Worm (Caenorhabditis elegans) whole organism, young adult: ENCODE data around the gene bath-47.

Experiments used
- dpff-1 ChIP-seq: sonication (generic microtip); optimal IDR thresholded peaks from 2 replicates; lab custom pipeline; 2017; ENCODE audit warnings: mild to moderate bottlenecking, missing genetic modification characterization, missing compliant biosample characterization
- somi-1 ChIP-seq: fragments of 200-800 bp; sonication (Bioruptor generic); optimal IDR thresholded peaks from 2 replicates; lab custom pipeline; 2018; ENCODE audit warnings: mild to moderate bottlenecking, missing genetic modification characterization, missing compliant biosample characterization
- tbp1 ChIP-seq: fragments of 200-800 bp; sonication (Bioruptor generic); optimal IDR thresholded peaks from 2 replicates; lab custom pipeline; 2018; ENCODE audit warnings: mild to moderate bottlenecking, missing genetic modification characterization, missing compliant biosample characterization

DNA sequence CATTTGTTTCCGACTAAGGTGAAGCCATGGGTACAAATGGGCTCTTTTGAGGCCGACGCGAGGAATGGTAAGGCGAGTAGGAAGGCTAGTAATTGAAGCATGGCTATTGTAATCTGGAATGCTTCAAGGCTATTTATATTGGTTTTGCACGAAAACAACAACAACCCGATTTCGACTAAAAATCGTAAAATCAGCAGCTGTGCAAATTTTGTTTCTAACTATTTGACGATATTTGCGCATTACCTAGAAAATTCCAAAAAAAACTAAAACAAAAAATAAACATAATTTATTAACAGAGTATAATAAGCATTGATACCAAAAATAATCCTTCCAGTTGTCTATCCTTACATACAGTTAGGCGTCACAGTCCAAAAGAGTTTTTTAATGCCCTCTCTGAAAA, 6.5 kb upstream of the bath-47 start, which contains the start of gene clec-20:
- no peak for TF ChIP-seq tbp1 (GFP tag; lab: Kevin White, UChicago)
- TF ChIP-seq somi-1 (GFP tag; lab: Kevin White, UChicago): no peak
- TF ChIP-seq dpff-1 (tag; lab: Kevin White, UChicago): no peak
